Fruit fly (Drosophila melanogaster) whole organism, embryonic: ENCODE data around the gene Ucp4A.

Experiments
- ATbp ChIP-seq: fragments of 200-800 bp; sonication (Bioruptor generic); optimal IDR thresholded peaks from 2 replicates; lab custom pipeline; 2017; ENCODE audit warnings: missing biosample characterization, mild to moderate bottlenecking, missing genetic modification characterization, missing genetic modification reagents
- CG10431 ChIP-seq: fragments of 200-800 bp; sonication (Bioruptor generic); optimal IDR thresholded peaks from 3 replicates; lab custom pipeline; 2018; ENCODE audit warnings: missing biosample characterization, mild to moderate bottlenecking, missing genetic modification characterization
- CG11723 ChIP-seq: fragments of 200-800 bp; sonication (Bioruptor generic); optimal IDR thresholded peaks from 2 replicates; lab custom pipeline; 2017; ENCODE audit warnings: missing biosample characterization, mild to moderate bottlenecking, missing genetic modification characterization
- CG15479 ChIP-seq: fragments of 200-800 bp; sonication (Bioruptor generic); optimal IDR thresholded peaks from 3 replicates; lab custom pipeline; 2019; ENCODE audit warnings: missing biosample characterization, mild to moderate bottlenecking, missing genetic modification characterization, moderate library complexity
- CG17186 ChIP-seq: fragments of 200-800 bp; sonication (Bioruptor generic); optimal IDR thresholded peaks from 3 replicates; lab custom pipeline; 2017; ENCODE audit warnings: missing biosample characterization, missing genetic modification reagents, missing genetic modification characterization
- CG17359 ChIP-seq: fragments of 200-800 bp; sonication (Bioruptor generic); optimal IDR thresholded peaks from 3 replicates; lab custom pipeline; 2018; ENCODE audit warnings: missing biosample characterization, mild to moderate bottlenecking, missing genetic modification characterization, moderate library complexity
- CG17361 ChIP-seq: fragments of 200-800 bp; sonication (Bioruptor generic); IDR thresholded peaks from 3 replicates; pipeline ENCODE4 v1.3.6; 2022; ENCODE audit warnings: missing biosample characterization, missing genetic modification characterization
- CG17802 ChIP-seq: fragments of 200-800 bp; sonication (Bioruptor generic); optimal IDR thresholded peaks from 2 replicates; lab custom pipeline; 2018; ENCODE audit warnings: missing biosample characterization, mild to moderate bottlenecking, missing genetic modification characterization, moderate library complexity
- CG17829 ChIP-seq: fragments of 200-800 bp; optimal IDR thresholded peaks from 2 replicates; lab custom pipeline; 2019; ENCODE audit warnings: missing biosample characterization, mild to moderate bottlenecking, missing genetic modification characterization, moderate library complexity
- CG18011 ChIP-seq: fragments of 200-800 bp; sonication (Bioruptor generic); optimal IDR thresholded peaks from 2 replicates; lab custom pipeline; 2017; ENCODE audit warnings: missing biosample characterization, missing genetic modification characterization, mild to moderate bottlenecking, moderate library complexity, missing genotype
- CG1832 ChIP-seq: fragments of 200-800 bp; sonication (Bioruptor generic); optimal IDR thresholded peaks from 2 replicates; lab custom pipeline; 2017; ENCODE audit warnings: missing biosample characterization, mild to moderate bottlenecking, missing genetic modification characterization, inconsistent platforms
- CG18476 ChIP-seq: fragments of 200-800 bp; sonication (Bioruptor generic); optimal IDR thresholded peaks from 2 replicates; lab custom pipeline; 2016; ENCODE audit warnings: missing biosample characterization, mild to moderate bottlenecking, missing genetic modification characterization
- CG18599 ChIP-seq: fragments of 200-800 bp; sonication (Bioruptor generic); optimal IDR thresholded peaks from 3 replicates; lab custom pipeline; 2017; ENCODE audit warnings: missing biosample characterization, missing genetic modification characterization, mild to moderate bottlenecking, moderate library complexity, missing genetic modification reagents
- CG2678 ChIP-seq: fragments of 200-800 bp; sonication (Bioruptor generic); optimal IDR thresholded peaks from 3 replicates; lab custom pipeline; 2019; ENCODE audit warnings: missing biosample characterization, mild to moderate bottlenecking, missing genetic modification characterization, moderate library complexity
- CG32532 ChIP-seq: fragments of 200-800 bp; sonication (Bioruptor generic); IDR thresholded peaks from 2 replicates; pipeline ENCODE4 v1.3.6; 2022; ENCODE audit warnings: missing biosample characterization, missing genetic modification characterization
- CG32767 ChIP-seq: fragments of 200-800 bp; sonication (Bioruptor generic); IDR thresholded peaks from 2 replicates; pipeline ENCODE4 v1.3.6; 2022; ENCODE audit warnings: missing biosample characterization, missing genetic modification characterization
- CG3838 ChIP-seq: fragments of 200-800 bp; sonication (Bioruptor generic); optimal IDR thresholded peaks from 3 replicates; lab custom pipeline; 2016; ENCODE audit warnings: missing biosample characterization, missing genetic modification characterization
- CG3995 ChIP-seq: fragments of 200-800 bp; sonication (Bioruptor generic); optimal IDR thresholded peaks from 3 replicates; lab custom pipeline; 2016; ENCODE audit warnings: missing biosample characterization, missing genetic modification characterization
- CG6854 ChIP-seq: fragments of 200-800 bp; sonication (Bioruptor generic); optimal IDR thresholded peaks from 3 replicates; lab custom pipeline; 2017; ENCODE audit warnings: missing biosample characterization, mild to moderate bottlenecking, missing genetic modification characterization
- CG8359 ChIP-seq: fragments of 200-800 bp; sonication (Bioruptor generic); optimal IDR thresholded peaks from 2 replicates; lab custom pipeline; 2017; ENCODE audit warnings: missing biosample characterization, mild to moderate bottlenecking, missing genetic modification characterization, borderline replicate concordance
- CG8478 ChIP-seq: fragments of >200 bp; optimal IDR thresholded peaks from 2 replicates; lab custom pipeline; 2018
- D19A ChIP-seq: fragments of 200-800 bp; optimal IDR thresholded peaks from 3 replicates; lab custom pipeline; 2019; ENCODE audit warnings: missing biosample characterization, mild to moderate bottlenecking, missing genetic modification characterization, moderate library complexity
- Drgx ChIP-seq: fragments of 200-800 bp; sonication (Bioruptor generic); IDR thresholded peaks from 2 replicates; pipeline ENCODE4 v1.3.6; 2022; ENCODE audit warnings: missing biosample characterization, missing genetic modification characterization
- E2f2 ChIP-seq: fragments of 200-800 bp; sonication (Bioruptor generic); IDR thresholded peaks from 2 replicates; pipeline ENCODE4 v1.3.6; 2022; ENCODE audit warnings: missing biosample characterization, missing genetic modification characterization
- Fer1 ChIP-seq: fragments of 200-800 bp; sonication (Bioruptor generic); optimal IDR thresholded peaks from 2 replicates; lab custom pipeline; 2017; ENCODE audit warnings: missing biosample characterization, mild to moderate bottlenecking, missing genetic modification characterization
- Gsc ChIP-seq: fragments of 200-800 bp; sonication (Bioruptor generic); IDR thresholded peaks from 2 replicates; pipeline ENCODE4 v1.3.6; 2022; ENCODE audit warnings: missing biosample characterization, missing genetic modification characterization
- HmgZ ChIP-seq: fragments of 200-800 bp; sonication (Bioruptor generic); optimal IDR thresholded peaks from 2 replicates; lab custom pipeline; 2018; ENCODE audit warnings: missing biosample characterization, mild to moderate bottlenecking, missing genetic modification characterization
- Kr ChIP-seq: fragments of 200-800 bp; sonication (Bioruptor generic); optimal IDR thresholded peaks from 2 replicates; lab custom pipeline; 2017; ENCODE audit warnings: missing biosample characterization, mild to moderate bottlenecking, missing genetic modification characterization
- MBD-R2 ChIP-seq: fragments of 200-800 bp; sonication (Bioruptor generic); IDR thresholded peaks from 2 replicates; pipeline ENCODE4 v1.3.6; 2022; ENCODE audit warnings: missing biosample characterization, missing genetic modification characterization
- MESR4 ChIP-seq: fragments of 200-800 bp; sonication (Bioruptor generic); optimal IDR thresholded peaks from 2 replicates; lab custom pipeline; 2018; ENCODE audit warnings: missing biosample characterization, mild to moderate bottlenecking, missing genetic modification characterization, moderate library complexity
- Myb ChIP-seq: fragments of 200-800 bp; sonication (Bioruptor generic); optimal IDR thresholded peaks from 2 replicates; lab custom pipeline; 2016; ENCODE audit warnings: missing biosample characterization, missing genetic modification characterization
- NC2β ChIP-seq: fragments of 200-800 bp; sonication (Bioruptor generic); optimal IDR thresholded peaks from 2 replicates; lab custom pipeline; 2016; ENCODE audit warnings: missing biosample characterization, missing genetic modification characterization
- Optix ChIP-seq: fragments of 200-800 bp; sonication (Bioruptor generic); IDR thresholded peaks from 3 replicates; pipeline ENCODE4 v1.3.6; 2022; ENCODE audit warnings: missing biosample characterization, missing genetic modification characterization
- Ravus ChIP-seq: fragments of 200-800 bp; sonication (Bioruptor generic); IDR thresholded peaks from 2 replicates; pipeline ENCODE4 v1.3.6; 2022; ENCODE audit warnings: missing biosample characterization, missing genetic modification characterization
- Side ChIP-seq: fragments of 200-800 bp; sonication (Bioruptor generic); optimal IDR thresholded peaks from 2 replicates; lab custom pipeline; 2016; ENCODE audit warnings: missing biosample characterization, missing genetic modification characterization
- ab ChIP-seq: fragments of 200-800 bp; sonication (Bioruptor generic); optimal IDR thresholded peaks from 2 replicates; lab custom pipeline; 2016; ENCODE audit warnings: missing biosample characterization, missing genetic modification characterization
- bigmax ChIP-seq: fragments of 200-800 bp; sonication (Bioruptor generic); optimal IDR thresholded peaks from 2 replicates; lab custom pipeline; 2018; ENCODE audit warnings: missing biosample characterization, mild to moderate bottlenecking, missing genetic modification characterization
- br ChIP-seq: fragments of >200 bp; optimal IDR thresholded peaks from 2 replicates; lab custom pipeline; 2017
- chn ChIP-seq: fragments of 200-800 bp; sonication (Bioruptor generic); optimal IDR thresholded peaks from 2 replicates; lab custom pipeline; 2016; ENCODE audit warnings: missing biosample characterization, missing genetic modification characterization
- exex ChIP-seq: fragments of 200-800 bp; sonication (Bioruptor generic); optimal IDR thresholded peaks from 4 replicates; lab custom pipeline; 2018; ENCODE audit warnings: missing biosample characterization, mild to moderate bottlenecking, missing genetic modification characterization, moderate library complexity
- ftz-f1 ChIP-seq: fragments of 200-800 bp; sonication (Bioruptor generic); optimal IDR thresholded peaks from 2 replicates; lab custom pipeline; 2016; ENCODE audit warnings: missing biosample characterization, missing genetic modification characterization
- gem ChIP-seq: fragments of 200-800 bp; sonication (Bioruptor generic); optimal IDR thresholded peaks from 2 replicates; lab custom pipeline; 2019; ENCODE audit warnings: missing biosample characterization, mild to moderate bottlenecking, missing genetic modification characterization, moderate library complexity
- grau ChIP-seq: fragments of 200-800 bp; optimal IDR thresholded peaks from 3 replicates; lab custom pipeline; 2019; ENCODE audit warnings: missing biosample characterization, mild to moderate bottlenecking, missing genetic modification characterization, moderate library complexity
- gro ChIP-seq: fragments of 200-800 bp; sonication (Bioruptor generic); optimal IDR thresholded peaks from 2 replicates; lab custom pipeline; 2016; ENCODE audit warnings: missing biosample characterization, missing genetic modification characterization
- hth ChIP-seq: fragments of >200 bp; optimal IDR thresholded peaks from 2 replicates; lab custom pipeline; 2017; ENCODE audit warnings: inconsistent platforms
- inv ChIP-seq: fragments of 200-800 bp; sonication (Bioruptor generic); IDR thresholded peaks from 2 replicates; pipeline ENCODE4 v1.3.6; 2022; ENCODE audit warnings: missing biosample characterization, missing genetic modification characterization; ENCODE audit not compliant: partially characterized antibody
- mam ChIP-seq: fragments of 200-800 bp; sonication (Bioruptor generic); optimal IDR thresholded peaks from 3 replicates; lab custom pipeline; 2016; ENCODE audit warnings: missing biosample characterization, missing genetic modification characterization
- phol ChIP-seq: fragments of 200-800 bp; sonication (Bioruptor generic); optimal IDR thresholded peaks from 3 replicates; lab custom pipeline; 2018; ENCODE audit warnings: missing biosample characterization, mild to moderate bottlenecking, missing genetic modification characterization, moderate library complexity
- sens ChIP-seq: fragments of 200-800 bp; sonication (Bioruptor generic); peaks from one replicate; lab custom pipeline; 2016; ENCODE audit warnings: missing biosample characterization, missing genetic modification characterization
- sug ChIP-seq: fragments of 200-800 bp; optimal IDR thresholded peaks from 2 replicates; lab custom pipeline; 2019; ENCODE audit warnings: missing biosample characterization, mild to moderate bottlenecking, missing genetic modification characterization, moderate library complexity

The Ucp4A gene

dm6 chrX:17856458-17857277 lies 11.9 kb downstream of the Ucp4A start, which contains the start of gene Srx (continued):
- TF ChIP-seq CG17361 = no peak; the same call in 2 of the 3 replicates
- TF ChIP-seq grau (tag; lab: Kevin White, UChicago) = peak; percentile 5
- TF ChIP-seq CG2678 (tag; lab: Kevin White, UChicago) = peak; percentile 50
- peak; percentile 50 for TF ChIP-seq exex (tag; lab: Kevin White, UChicago)
- TF ChIP-seq CG8359 (GFP tag; lab: Kevin White, UChicago) = no peak
- no peak for TF ChIP-seq CG6854
- TF ChIP-seq Kr = no peak
- TF ChIP-seq CG32532 = no peak
- peak; percentile 81 for TF ChIP-seq Myb
- TF ChIP-seq Side (GFP tag; lab: Kevin White, UChicago) = no peak
- no peak for TF ChIP-seq Gsc (GFP tag; lab: Robert Waterston, UW)
- peak; percentile 12 for TF ChIP-seq HmgZ (tag; lab: Kevin White, UChicago)
- TF ChIP-seq chn (GFP tag; lab: Kevin White, UChicago) = no peak
- peak; percentile 39; the same call in 1 of the 2 replicates for TF ChIP-seq Drgx (GFP tag; lab: Robert Waterston, UW)
- no peak for TF ChIP-seq CG8478 (lab: Kevin White, UChicago)
- TF ChIP-seq CG11723 (GFP tag; lab: Kevin White, UChicago) = no peak
- TF ChIP-seq CG17359 (tag; lab: Kevin White, UChicago) = peak; percentile 19
- TF ChIP-seq CG3838 (GFP tag; lab: Kevin White, UChicago) = no peak
- TF ChIP-seq CG1832 = no peak
- TF ChIP-seq CG18476 (GFP tag; lab: Kevin White, UChicago) = no peak
- TF ChIP-seq CG17829 (tag; lab: Kevin White, UChicago) = no peak
- TF ChIP-seq CG3995 (GFP tag; lab: Kevin White, UChicago) = no peak
- TF ChIP-seq ab (GFP tag; lab: Kevin White, UChicago) = no peak
- TF ChIP-seq ftz-f1 (GFP tag; lab: Kevin White, UChicago) = no peak
- no peak for TF ChIP-seq NC2β (GFP tag; lab: Kevin White, UChicago)
- no peak for TF ChIP-seq gem
- peak; percentile 42 for TF ChIP-seq ATbp (GFP tag; lab: Kevin White, UChicago)
- TF ChIP-seq br = no peak
- TF ChIP-seq CG10431 = no peak
- TF ChIP-seq sug (tag; lab: Kevin White, UChicago) = peak; percentile 94
- TF ChIP-seq CG17186 (GFP tag; lab: Kevin White, UChicago) = peak; percentile 1
- peak; percentile 0 for TF ChIP-seq gro
- no peak for TF ChIP-seq bigmax
- TF ChIP-seq D19A (tag; lab: Kevin White, UChicago) = no peak
- no peak for TF ChIP-seq hth (lab: Kevin White, UChicago)
- TF ChIP-seq CG32767 (GFP tag; lab: Robert Waterston, UW) = no peak
- TF ChIP-seq phol (tag; lab: Kevin White, UChicago) = peak; percentile 29
- peak; percentile 60 for TF ChIP-seq CG18599 (GFP tag; lab: Kevin White, UChicago)
- peak; percentile 23 for TF ChIP-seq Fer1 (GFP tag; lab: Kevin White, UChicago)
- TF ChIP-seq CG18011 = no peak
- TF ChIP-seq CG17802 = no peak
- TF ChIP-seq CG15479 (GFP tag; lab: Kevin White, UChicago) = no peak
- no peak for TF ChIP-seq Ravus (GFP tag; lab: Robert Waterston, UW)
- peak; percentile 72 for TF ChIP-seq sens (GFP tag; lab: Kevin White, UChicago)
- TF ChIP-seq E2f2 (GFP tag; lab: Robert Waterston, UW) = peak; percentile 89
- TF ChIP-seq MBD-R2 (GFP tag; lab: Robert Waterston, UW) = peak; percentile 33; the same call in 1 of the 2 replicates
- TF ChIP-seq MESR4 (GFP tag; lab: Kevin White, UChicago) = peak; percentile 23
- TF ChIP-seq inv (GFP tag; lab: Robert Waterston, UW) = no peak
- peak; percentile 38 for TF ChIP-seq mam (GFP tag; lab: Kevin White, UChicago)
- no peak for TF ChIP-seq Optix (GFP tag; lab: Robert Waterston, UW)
